Fruit fly (Drosophila melanogaster) whole organism: ENCODE results near the gene CG12713.

ENCODE experiments used
- CG8478 ChIP-seq: fragments of >200 bp; optimal IDR thresholded peaks from 2 replicates; lab custom pipeline; 2018; ENCODE audit warnings: inconsistent platforms
- usp ChIP-seq: fragments of >200 bp; optimal IDR thresholded peaks from 2 replicates; lab custom pipeline; 2017; ENCODE audit warnings: missing biosample characterization, missing genetic modification characterization, mixed read lengths

DNA sequence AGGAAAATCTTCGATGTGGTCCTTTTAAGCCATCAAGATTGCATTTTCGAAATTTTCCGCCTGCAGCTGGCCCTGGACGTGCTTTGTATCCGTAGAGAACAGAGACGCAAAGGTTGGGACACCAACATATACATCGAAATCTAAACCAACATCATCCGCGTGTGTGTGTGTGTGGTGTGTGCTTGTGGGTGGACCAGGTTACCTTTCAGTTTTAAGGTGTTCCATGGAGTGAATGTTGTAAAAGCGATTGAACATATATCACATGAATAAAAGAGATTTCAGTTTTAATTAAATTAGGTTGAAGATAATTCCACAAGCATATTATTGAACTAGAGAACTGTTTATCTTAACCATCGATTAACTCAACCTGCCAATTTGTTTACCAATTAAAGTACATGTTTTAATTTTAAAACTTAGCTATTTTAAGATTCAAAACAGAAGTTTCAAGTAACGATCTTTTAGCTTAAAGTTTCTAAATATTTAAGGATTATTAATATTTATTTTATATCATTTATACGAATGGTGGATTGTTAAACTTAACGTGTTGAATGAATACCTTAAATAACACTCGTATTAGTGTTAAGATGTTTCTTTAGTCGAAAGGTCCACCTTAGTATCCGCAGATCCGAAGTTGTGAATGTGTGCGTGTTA is 5.2 kb upstream of the CG12713 start:
- TF ChIP-seq CG8478 (lab: Kevin White, UChicago) (no peak), usp (GFP tag; lab: Kevin White, UChicago) (no peak)
